In genomic region chr3R:24270034-24270433, dm6 we compare ENCODE assay signal across 1 fruit fly cellular context.
TF ChIP-seq lines count a peak whose summit lies in the region.

No protein-coding gene starts in this region.

TF ChIP-seq in whole organism, embryonic, 481 proteins besides CTCF, POLR2A, EP300 and RAD21 (continued from another document):
- TF ChIP-seq D19A (tag; optimal IDR thresholded peaks at IDR 0.05; lab: Kevin White, UChicago) = peak; percentile 39
- TF ChIP-seq D (optimal IDR thresholded peaks at IDR 0.05; lab: Kevin White, UChicago) = peak; percentile 4
- peak; percentile 19 for TF ChIP-seq D (GFP tag; optimal IDR thresholded peaks at IDR 0.05; lab: Kevin White, UChicago)
- TF ChIP-seq CG15269 (tag; optimal IDR thresholded peaks at IDR 0.05; lab: Kevin White, UChicago) = no peak
- no peak for TF ChIP-seq CG1024 (GFP tag; IDR thresholded peaks at IDR 0.05; lab: Robert Waterston, UW)
- peak; percentile 58 for TF ChIP-seq CG33557 (GFP tag; optimal IDR thresholded peaks at IDR 0.05; lab: Kevin White, UChicago)
- no peak for TF ChIP-seq sug (tag; optimal IDR thresholded peaks at IDR 0.05; lab: Kevin White, UChicago)
- TF ChIP-seq kni (GFP tag; optimal IDR thresholded peaks at IDR 0.05; lab: Kevin White, UChicago) = peak; percentile 73
- peak; percentile 33 for TF ChIP-seq CG8924 (tag; optimal IDR thresholded peaks at IDR 0.05; lab: Kevin White, UChicago)
TF ChIP-seq in whole organism, embryonic: peak in this region for 24.
